Worm (Caenorhabditis elegans) whole organism, L4 larva: ENCODE measurements around the gene ZK512.10.

Source experiments
- F10B5.3 ChIP-seq: sonication (generic microtip); optimal IDR thresholded peaks from 2 replicates; lab custom pipeline; 2016; ENCODE audit warnings: mild to moderate bottlenecking, missing genetic modification characterization, missing compliant biosample characterization
- F44E2.7 ChIP-seq: fragments of 200-800 bp; sonication (Bioruptor generic); IDR thresholded peaks from 2 replicates; pipeline ENCODE4 v2.1.2; 2022; ENCODE audit warnings: missing genetic modification characterization, missing compliant biosample characterization
- ZK337.2 ChIP-seq: fragments of 200-800 bp; sonication (Bioruptor generic); IDR thresholded peaks from 2 replicates; pipeline ENCODE4 v1.3.6; 2022; ENCODE audit warnings: missing genetic modification reagents, missing genetic modification characterization, missing compliant biosample characterization
- ZK546.5 ChIP-seq, 2 experiments: sonication (generic microtip); optimal IDR thresholded peaks; 2 replicates each; lab custom pipeline; 2017; ENCODE audit warnings: missing biosample characterization in 2 of 2, missing genetic modification characterization in 2 of 2
- aha-1 ChIP-seq: fragments of 150-350 bp; peaks from one replicate; lab custom pipeline; 2014; ENCODE audit warnings: missing biosample characterization, missing genetic modification characterization
- ama-1 ChIP-seq: fragments of 150-350 bp; optimal IDR thresholded peaks from 2 replicates; lab custom pipeline; 2014; ENCODE audit warnings: inconsistent platforms, mixed read lengths
- arid-1 ChIP-seq: fragments of 200-800 bp; sonication (Bioruptor generic); conservative IDR thresholded peaks from 2 replicates; pipeline ENCODE4 v1.3.6; 2022; ENCODE audit warnings: missing genetic modification reagents, missing genetic modification characterization, missing compliant biosample characterization
- ceh-20 ChIP-seq: fragments of 200-800 bp; sonication (Bioruptor generic); IDR thresholded peaks from 2 replicates; pipeline ENCODE4 v1.3.6; 2022; ENCODE audit warnings: missing genetic modification reagents, missing genetic modification characterization, missing compliant biosample characterization
- ceh-28 ChIP-seq: fragments of 150-350 bp; optimal IDR thresholded peaks from 2 replicates; lab custom pipeline; 2014; ENCODE audit warnings: missing biosample characterization, missing genetic modification reagents, missing genetic modification characterization
- ceh-62 ChIP-seq: sonication (generic microtip); optimal IDR thresholded peaks from 2 replicates; lab custom pipeline; 2017; ENCODE audit warnings: missing biosample characterization, missing genetic modification characterization
- ctbp-1 ChIP-seq: fragments of 200-800 bp; sonication (Bioruptor generic); IDR thresholded peaks from 2 replicates; pipeline ENCODE4 v1.3.6; 2022; ENCODE audit warnings: missing genetic modification reagents, missing genetic modification characterization, missing compliant biosample characterization
- daf-16 ChIP-seq, 3 experiments: sonication (generic microtip); optimal IDR thresholded peaks; 2 replicates each; lab custom pipeline; 2016 to 2017; ENCODE audit warnings: missing genetic modification characterization in 3 of 3, missing genetic modification reagents in 3 of 3, mild to moderate bottlenecking in 2 of 3, missing compliant biosample characterization in 2 of 3, missing biosample characterization in 1 of 3, moderate library complexity in 1 of 3
- daf-19 ChIP-seq: fragments of 200-800 bp; sonication (Bioruptor generic); conservative IDR thresholded peaks from 2 replicates; pipeline ENCODE4 v1.3.6; 2022; ENCODE audit warnings: missing genetic modification characterization, missing compliant biosample characterization
- daf-8 ChIP-seq: fragments of 200-800 bp; sonication (Bioruptor generic); IDR thresholded peaks from 2 replicates; pipeline ENCODE4 v1.3.6; 2022; ENCODE audit warnings: missing genetic modification characterization, missing compliant biosample characterization
- dmd-9 ChIP-seq: fragments of 200-800 bp; sonication (Bioruptor generic); IDR thresholded peaks from 2 replicates; pipeline ENCODE4 v1.3.6; 2022; ENCODE audit warnings: missing genetic modification reagents, missing genetic modification characterization, missing compliant biosample characterization
- dve-1 ChIP-seq: sonication (generic microtip); optimal IDR thresholded peaks from 2 replicates; lab custom pipeline; 2017; ENCODE audit warnings: antibody characterized with exemption, mild to moderate bottlenecking, missing genetic modification characterization, missing compliant biosample characterization; ENCODE audit not compliant: insufficient read depth
- egl-43 ChIP-seq: fragments of 200-800 bp; sonication (Bioruptor generic); IDR thresholded peaks from 2 replicates; pipeline ENCODE4 v1.3.6; 2022; ENCODE audit warnings: missing genetic modification reagents, missing genetic modification characterization, missing compliant biosample characterization
- fos-1 ChIP-seq: fragments of 150-350 bp; optimal IDR thresholded peaks from 2 replicates; lab custom pipeline; 2014; ENCODE audit warnings: missing biosample characterization, missing genetic modification characterization
- gei-8 ChIP-seq: fragments of 200-800 bp; sonication (Bioruptor generic); optimal IDR thresholded peaks from 2 replicates; lab custom pipeline; 2018; ENCODE audit warnings: mild to moderate bottlenecking, missing genetic modification characterization, missing compliant biosample characterization
- hif-1 ChIP-seq, 2 experiments: sonication (generic microtip); optimal IDR thresholded peaks; 2 replicates each; lab custom pipeline; 2016 to 2017; ENCODE audit warnings: missing compliant biosample characterization in 2 of 2, missing genetic modification characterization in 2 of 2, missing genetic modification reagents in 2 of 2, missing genotype in 2 of 2, mild to moderate bottlenecking in 1 of 2
- hlh-11 ChIP-seq: fragments of 200-800 bp; sonication (Bioruptor generic); optimal IDR thresholded peaks from 2 replicates; lab custom pipeline; 2018; ENCODE audit warnings: mild to moderate bottlenecking, missing genetic modification characterization, missing compliant biosample characterization
- hlh-30 ChIP-seq: sonication (generic microtip); optimal IDR thresholded peaks from 2 replicates; lab custom pipeline; 2017; ENCODE audit warnings: antibody characterized with exemption, mild to moderate bottlenecking, missing genetic modification characterization, missing compliant biosample characterization; ENCODE audit not compliant: insufficient read depth
- lin-1 ChIP-seq: fragments of 200-800 bp; sonication (Bioruptor generic); IDR thresholded peaks from 2 replicates; pipeline ENCODE4 v1.3.6; 2022; ENCODE audit warnings: missing genetic modification reagents, missing genetic modification characterization, missing compliant biosample characterization
- mxl-3 ChIP-seq: fragments of 200-800 bp; sonication (Bioruptor generic); optimal IDR thresholded peaks from 2 replicates; lab custom pipeline; 2018; ENCODE audit warnings: mild to moderate bottlenecking, missing genetic modification characterization, missing compliant biosample characterization
- nhr-28 ChIP-seq: fragments of 150-350 bp; optimal IDR thresholded peaks from 2 replicates; lab custom pipeline; 2014; ENCODE audit warnings: missing biosample characterization, missing genetic modification characterization
- pha-4 ChIP-seq, 2 experiments: fragments of 150-350 bp in 1 of 2; fragments of 200-800 bp in 1 of 2; sonication (Bioruptor generic) in 1 of 2; IDR thresholded peaks in 1 of 2; optimal IDR thresholded peaks in 1 of 2; 2 replicates each; pipeline versions ENCODE4 v1.3.6 to Lab custom; 2014 to 2022; ENCODE audit warnings: missing genetic modification characterization in 2 of 2, missing genetic modification reagents in 2 of 2, missing biosample characterization in 1 of 2, missing compliant biosample characterization in 1 of 2
- saeg-2 ChIP-seq: fragments of 200-800 bp; sonication (Bioruptor generic); IDR thresholded peaks from 2 replicates; pipeline ENCODE4 v1.3.6; 2022; ENCODE audit warnings: missing genetic modification reagents, missing genetic modification characterization, missing compliant biosample characterization
- set-16 ChIP-seq: fragments of 200-800 bp; sonication (Bioruptor generic); IDR thresholded peaks from 2 replicates; pipeline ENCODE4 v1.3.6; 2022; ENCODE audit warnings: missing genetic modification reagents, missing genetic modification characterization, missing compliant biosample characterization
- snpc-1.2 ChIP-seq: fragments of 200-800 bp; sonication (Bioruptor generic); IDR thresholded peaks from 2 replicates; pipeline ENCODE4 v1.3.6; 2022; ENCODE audit warnings: missing genetic modification reagents, missing genetic modification characterization, missing compliant biosample characterization
- tra-1 ChIP-seq: fragments of 200-800 bp; sonication (Bioruptor generic); IDR thresholded peaks from 2 replicates; pipeline ENCODE4 v1.3.6; 2022; ENCODE audit warnings: missing genetic modification reagents, missing genetic modification characterization, missing compliant biosample characterization
- unc-62 ChIP-seq, 3 experiments: fragments of 150-350 bp in 1 of 3; sonication (generic microtip); optimal IDR thresholded peaks in 2 of 3; peaks in 1 of 3; 1 replicate in 1 of 3; 2 replicates in 2 of 3; lab custom pipeline; 2014 to 2017; ENCODE audit warnings: missing biosample characterization in 3 of 3, missing genetic modification characterization in 3 of 3, missing genetic modification reagents in 3 of 3, missing genotype in 1 of 3
- ztf-11 ChIP-seq: fragments of 150-350 bp; optimal IDR thresholded peaks from 2 replicates; lab custom pipeline; 2014; ENCODE audit warnings: missing biosample characterization, missing genetic modification characterization
- ztf-7 ChIP-seq: fragments of 150-350 bp; optimal IDR thresholded peaks from 2 replicates; lab custom pipeline; 2014; ENCODE audit warnings: missing biosample characterization, missing genetic modification characterization

Gene ZK512.10

ce11 chrIII:9130588-9130987, at the start of gene ZK512.10:
ZK512.10 (plus strand) TSS chrIII:9130888.
- no peak for TF ChIP-seq ZK546.5 (tag; optimal IDR thresholded peaks at IDR 0.05; lab: Kevin White, UChicago)
- TF ChIP-seq pha-4 (GFP tag; IDR thresholded peaks at IDR 0.05; lab: Robert Waterston, UW), result no peak
- no peak for TF ChIP-seq pha-4 (tag; optimal IDR thresholded peaks at IDR 0.05; lab: Kevin White, UChicago)
- TF ChIP-seq ceh-62 (tag; lab: Kevin White, UChicago), result no peak
- no peak for TF ChIP-seq ztf-11 (tag; lab: Kevin White, UChicago)
- TF ChIP-seq F10B5.3, result no peak

DNA sequence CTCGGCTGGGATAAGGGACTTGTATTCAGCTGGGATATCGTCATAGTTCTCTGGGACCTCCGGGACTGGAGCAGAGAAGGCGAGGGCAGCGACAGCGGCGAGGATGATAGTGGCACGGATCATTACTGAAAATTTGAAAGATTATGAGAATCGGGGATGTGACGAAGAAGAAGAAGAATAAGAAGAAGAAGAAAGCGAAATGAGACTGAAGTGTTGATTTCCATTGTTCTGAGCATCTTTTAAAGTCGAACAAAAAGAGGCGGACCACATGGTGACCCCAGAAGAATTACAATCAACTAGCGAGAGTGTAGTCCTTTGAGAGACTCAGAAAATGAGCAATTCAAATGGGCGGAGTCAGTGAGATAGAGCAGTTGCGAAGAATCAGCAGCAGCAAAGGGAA, 49.6 kb upstream of the ZK512.10 start, which contains the start of gene far-1:
far-1 (minus strand) TSS at position 125 of the 400 bp plus-strand sequence.
- TF ChIP-seq snpc-1.2 (GFP tag; lab: Robert Waterston, UW), result no peak
- TF ChIP-seq unc-62 (GFP tag; optimal IDR thresholded peaks at IDR 0.05 in 1 of 2; lab: Kevin White, UChicago), result peak in 1 of 2 experiments; percentile 48
- TF ChIP-seq unc-62 (tag; optimal IDR thresholded peaks at IDR 0.05; lab: Kevin White, UChicago), result no peak

DNA sequence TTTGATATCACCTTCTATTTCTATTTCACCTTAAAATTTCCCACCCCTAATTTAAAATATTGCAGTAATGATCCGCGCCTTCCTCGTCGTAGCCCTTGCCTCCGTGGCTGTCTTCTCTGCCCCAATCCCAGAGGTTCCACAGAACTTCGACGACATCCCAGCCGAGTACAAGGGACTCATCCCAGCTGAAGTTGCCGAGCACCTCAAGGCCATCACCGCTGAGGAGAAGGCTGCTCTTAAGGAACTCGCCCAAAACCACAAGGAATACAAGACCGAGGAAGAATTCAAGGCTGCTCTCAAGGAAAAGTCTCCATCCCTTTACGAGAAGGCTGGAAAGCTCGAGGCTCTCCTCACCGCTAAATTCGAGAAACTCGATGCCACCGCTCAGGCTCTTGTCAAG, 48.9 kb upstream of the ZK512.10 start, which contains the start of gene far-2:
far-2 (plus strand) TSS at position 66 of the 400 bp plus-strand sequence.
- no peak for TF ChIP-seq daf-19 (GFP tag; lab: Robert Waterston, UW)
- TF ChIP-seq unc-62 (GFP tag; optimal IDR thresholded peaks at IDR 0.05 in 1 of 2; lab: Kevin White, UChicago), result peak in 1 of 2 experiments; percentile 16
- TF ChIP-seq unc-62 (tag; optimal IDR thresholded peaks at IDR 0.05; lab: Kevin White, UChicago), result no peak
- no peak for TF ChIP-seq mxl-3 (GFP tag; lab: Kevin White, UChicago)
- TF ChIP-seq ceh-28 (tag; lab: Kevin White, UChicago), result no peak
- peak; percentile 75 for TF ChIP-seq set-16

ce11 chrIII:9083118-9083517, 47.6 kb upstream of the ZK512.10 start:
- peak in 1 of 2 experiments; percentile 75 for TF ChIP-seq daf-16 (GFP tag; optimal IDR thresholded peaks at IDR 0.05; lab: Kevin White, UChicago)
- no peak for TF ChIP-seq daf-16 (tag; optimal IDR thresholded peaks at IDR 0.05; lab: Kevin White, UChicago)
- TF ChIP-seq egl-43 (GFP tag; lab: Robert Waterston, UW), result no peak
- no peak for TF ChIP-seq ama-1 (lab: Kevin White, UChicago)
- TF ChIP-seq daf-19 (GFP tag; lab: Robert Waterston, UW), result no peak
- no peak for TF ChIP-seq dmd-9 (GFP tag; lab: Robert Waterston, UW)
- TF ChIP-seq tra-1 (GFP tag; lab: Robert Waterston, UW), result no peak
- TF ChIP-seq lin-1 (GFP tag; lab: Robert Waterston, UW), result no peak
- peak; percentile 59 for TF ChIP-seq nhr-28
- TF ChIP-seq hlh-30 (tag; lab: Kevin White, UChicago), result peak; percentile 16
- no peak for TF ChIP-seq dve-1 (tag; lab: Kevin White, UChicago)
- TF ChIP-seq ZK337.2 (GFP tag; lab: Robert Waterston, UW), result no peak
- no peak for TF ChIP-seq ztf-7 (tag; lab: Kevin White, UChicago)
- TF ChIP-seq ctbp-1 (GFP tag; lab: Robert Waterston, UW), result no peak
- TF ChIP-seq daf-8 (GFP tag; lab: Robert Waterston, UW), result no peak
- no peak for TF ChIP-seq ceh-20 (GFP tag; lab: Robert Waterston, UW)
- TF ChIP-seq F44E2.7 (GFP tag; lab: Robert Waterston, UW), result no peak
- no peak for TF ChIP-seq saeg-2 (GFP tag; lab: Robert Waterston, UW)
- no peak for TF ChIP-seq gei-8 (GFP tag; lab: Kevin White, UChicago)
- TF ChIP-seq unc-62 (GFP tag; optimal IDR thresholded peaks at IDR 0.05 in 1 of 2; lab: Kevin White, UChicago), result peak in 1 of 2 experiments; percentile 84
- no peak for TF ChIP-seq unc-62 (tag; optimal IDR thresholded peaks at IDR 0.05; lab: Kevin White, UChicago)
- peak; percentile 69 for TF ChIP-seq aha-1 (tag; lab: Kevin White, UChicago)
- no peak for TF ChIP-seq fos-1 (tag; lab: Kevin White, UChicago)
- no peak for TF ChIP-seq hif-1 (tag; optimal IDR thresholded peaks at IDR 0.05; lab: Kevin White, UChicago)
- no peak for TF ChIP-seq arid-1 (GFP tag; lab: Robert Waterston, UW)
- TF ChIP-seq hlh-11, result peak; percentile 52
- TF ChIP-seq, all 104 proteins: peak for 6
